Fruit fly (Drosophila melanogaster) whole organism, embryonic: ENCODE measurements around the gene CG17154.

ENCODE experiments used
- ATbp ChIP-seq: fragments of 200-800 bp; sonication (Bioruptor generic); optimal IDR thresholded peaks from 2 replicates; lab custom pipeline; 2017; ENCODE audit warnings: missing biosample characterization, mild to moderate bottlenecking, missing genetic modification characterization, missing genetic modification reagents
- Asciz ChIP-seq: fragments of 200-800 bp; sonication (Bioruptor generic); optimal IDR thresholded peaks from 2 replicates; lab custom pipeline; 2017; ENCODE audit warnings: missing biosample characterization, mild to moderate bottlenecking, missing genetic modification characterization, missing genetic modification reagents
- Bdp1 ChIP-seq: fragments of 200-800 bp; sonication (Bioruptor generic); optimal IDR thresholded peaks from 3 replicates; lab custom pipeline; 2016; ENCODE audit warnings: missing biosample characterization, missing genetic modification characterization
- CG11398 ChIP-seq: fragments of 200-800 bp; sonication (Bioruptor generic); optimal IDR thresholded peaks from 2 replicates; lab custom pipeline; 2016; ENCODE audit warnings: missing biosample characterization, missing genetic modification characterization
- CG12391 ChIP-seq: fragments of 200-800 bp; sonication (Bioruptor generic); optimal IDR thresholded peaks from 3 replicates; lab custom pipeline; 2018; ENCODE audit warnings: missing biosample characterization, mild to moderate bottlenecking, missing genetic modification characterization, moderate library complexity
- CG12942 ChIP-seq: fragments of 200-800 bp; sonication (Bioruptor generic); optimal IDR thresholded peaks from 3 replicates; lab custom pipeline; 2016; ENCODE audit warnings: missing biosample characterization, missing genetic modification characterization
- CG14441 ChIP-seq: fragments of 200-800 bp; sonication (Bioruptor generic); IDR thresholded peaks from 2 replicates; pipeline ENCODE4 v1.3.6; 2022; ENCODE audit warnings: missing biosample characterization, missing genetic modification characterization
- CG1603 ChIP-seq: fragments of 200-800 bp; sonication (Bioruptor generic); optimal IDR thresholded peaks from 2 replicates; lab custom pipeline; 2019; ENCODE audit warnings: missing biosample characterization, mild to moderate bottlenecking, missing genetic modification characterization, moderate library complexity
- CG1647 ChIP-seq: fragments of 200-800 bp; sonication (Bioruptor generic); optimal IDR thresholded peaks from 3 replicates; lab custom pipeline; 2016; ENCODE audit warnings: missing biosample characterization, missing genetic modification characterization
- CG17612 ChIP-seq: fragments of 200-800 bp; sonication (Bioruptor generic); IDR thresholded peaks from 2 replicates; pipeline ENCODE4 v1.3.6; 2022; ENCODE audit warnings: missing biosample characterization, missing genetic modification characterization
- CG3163 ChIP-seq: fragments of 200-800 bp; sonication (Bioruptor generic); optimal IDR thresholded peaks from 3 replicates; lab custom pipeline; 2016; ENCODE audit warnings: missing biosample characterization, missing genetic modification characterization
- CG4328 ChIP-seq: fragments of 200-800 bp; sonication (Bioruptor generic); optimal IDR thresholded peaks from 3 replicates; lab custom pipeline; 2017; ENCODE audit warnings: missing biosample characterization, missing genetic modification reagents, missing genetic modification characterization
- CG4707 ChIP-seq: fragments of 200-800 bp; sonication (Bioruptor generic); optimal IDR thresholded peaks from 2 replicates; lab custom pipeline; 2018; ENCODE audit warnings: missing biosample characterization, mild to moderate bottlenecking, missing genetic modification characterization, moderate library complexity
- CG5180 ChIP-seq: fragments of 200-800 bp; sonication (Bioruptor generic); optimal IDR thresholded peaks from 3 replicates; lab custom pipeline; 2017; ENCODE audit warnings: missing biosample characterization, missing genetic modification characterization, mild to moderate bottlenecking, moderate library complexity, missing genetic modification reagents
- CG5953 ChIP-seq: fragments of 200-800 bp; sonication (Bioruptor generic); IDR thresholded peaks from 2 replicates; pipeline ENCODE4 v1.3.6; 2022; ENCODE audit warnings: missing biosample characterization, missing genetic modification characterization
- CG6689 ChIP-seq: fragments of 200-800 bp; sonication (Bioruptor generic); IDR thresholded peaks from 2 replicates; pipeline ENCODE4 v1.3.6; 2022; ENCODE audit warnings: missing biosample characterization, missing genetic modification characterization
- CG6854 ChIP-seq: fragments of 200-800 bp; sonication (Bioruptor generic); optimal IDR thresholded peaks from 3 replicates; lab custom pipeline; 2017; ENCODE audit warnings: missing biosample characterization, mild to moderate bottlenecking, missing genetic modification characterization
- CG7271 ChIP-seq: fragments of 200-800 bp; sonication (Bioruptor generic); optimal IDR thresholded peaks from 2 replicates; lab custom pipeline; 2018; ENCODE audit warnings: missing biosample characterization, mild to moderate bottlenecking, missing genetic modification characterization, moderate library complexity
- CG7987 ChIP-seq: fragments of 200-800 bp; sonication (Bioruptor generic); optimal IDR thresholded peaks from 2 replicates; lab custom pipeline; 2018; ENCODE audit warnings: missing biosample characterization, mild to moderate bottlenecking, missing genetic modification characterization, moderate library complexity
- CG9609 ChIP-seq: fragments of 200-800 bp; sonication (Bioruptor generic); optimal IDR thresholded peaks from 3 replicates; lab custom pipeline; 2016; ENCODE audit warnings: missing biosample characterization, missing genetic modification characterization
- CrebB ChIP-seq: fragments of 200-800 bp; sonication (Bioruptor generic); optimal IDR thresholded peaks from 3 replicates; lab custom pipeline; 2018; ENCODE audit warnings: missing biosample characterization, mild to moderate bottlenecking, missing genetic modification characterization
- GATAe ChIP-seq: fragments of 200-800 bp; sonication (Bioruptor generic); conservative IDR thresholded peaks from 2 replicates; pipeline ENCODE4 v1.3.6; 2022; ENCODE audit warnings: missing biosample characterization, missing genetic modification characterization
- HLH4C ChIP-seq: fragments of 200-800 bp; sonication (Bioruptor generic); IDR thresholded peaks from 3 replicates; pipeline ENCODE4 v1.3.6; 2022; ENCODE audit warnings: missing biosample characterization, missing genetic modification characterization; ENCODE audit not compliant: partially characterized antibody
- Hr78 ChIP-seq, 2 experiments: fragments of 200-800 bp in 1 of 2; fragments of >200 bp in 1 of 2; sonication (Bioruptor generic) in 1 of 2; optimal IDR thresholded peaks; 2 replicates each; lab custom pipeline; 2017 to 2019; ENCODE audit warnings: missing biosample characterization in 2 of 2, missing genetic modification characterization in 2 of 2, mild to moderate bottlenecking in 1 of 2, moderate library complexity in 1 of 2
- Med ChIP-seq: fragments of 200-800 bp; sonication (Bioruptor generic); peaks from one replicate; lab custom pipeline; 2016; ENCODE audit warnings: missing biosample characterization, missing genetic modification characterization, mild to moderate bottlenecking, inconsistent platforms, moderate library complexity
- NC2β ChIP-seq: fragments of 200-800 bp; sonication (Bioruptor generic); optimal IDR thresholded peaks from 2 replicates; lab custom pipeline; 2016; ENCODE audit warnings: missing biosample characterization, missing genetic modification characterization
- NK7.1 ChIP-seq: fragments of 200-800 bp; sonication (Bioruptor generic); optimal IDR thresholded peaks from 3 replicates; lab custom pipeline; 2016; ENCODE audit warnings: missing biosample characterization, missing genetic modification characterization
- Nf-YB ChIP-seq: fragments of 200-800 bp; sonication (Bioruptor generic); optimal IDR thresholded peaks from 3 replicates; lab custom pipeline; 2019; ENCODE audit warnings: missing biosample characterization, mild to moderate bottlenecking, missing genetic modification characterization, moderate library complexity
- Nf-YC ChIP-seq: fragments of 200-800 bp; optimal IDR thresholded peaks from 3 replicates; lab custom pipeline; 2019; ENCODE audit warnings: missing biosample characterization, mild to moderate bottlenecking, missing genetic modification characterization, moderate library complexity
- Poxn ChIP-seq: fragments of 200-800 bp; sonication (Bioruptor generic); IDR thresholded peaks from 2 replicates; pipeline ENCODE4 v1.3.6; 2022; ENCODE audit warnings: missing biosample characterization, missing genetic modification characterization
- Ssrp ChIP-seq: fragments of 200-800 bp; sonication (Bioruptor generic); optimal IDR thresholded peaks from 2 replicates; lab custom pipeline; 2018; ENCODE audit warnings: missing biosample characterization, mild to moderate bottlenecking, missing genetic modification characterization, moderate library complexity
- Stat92E ChIP-seq, 3 experiments: fragments of >200 bp in 2 of 3; fragments of 200-800 bp in 1 of 3; sonication (Bioruptor generic) in 1 of 3; optimal IDR thresholded peaks; 2 replicates each; lab custom pipeline; 2017 to 2019; ENCODE audit warnings: missing biosample characterization in 3 of 3, missing genetic modification characterization in 3 of 3, mild to moderate bottlenecking in 1 of 3, moderate library complexity in 1 of 3
- ab ChIP-seq: fragments of 200-800 bp; sonication (Bioruptor generic); optimal IDR thresholded peaks from 2 replicates; lab custom pipeline; 2016; ENCODE audit warnings: missing biosample characterization, missing genetic modification characterization
- dimm ChIP-seq: fragments of 200-800 bp; sonication (Bioruptor generic); IDR thresholded peaks from 2 replicates; pipeline ENCODE4 v1.3.6; 2022; ENCODE audit warnings: missing biosample characterization, missing genetic modification characterization
- en ChIP-seq: fragments of 200-800 bp; sonication (Bioruptor generic); optimal IDR thresholded peaks from 2 replicates; lab custom pipeline; 2016; ENCODE audit warnings: missing biosample characterization, missing genetic modification characterization
- exex ChIP-seq: fragments of 200-800 bp; sonication (Bioruptor generic); optimal IDR thresholded peaks from 4 replicates; lab custom pipeline; 2018; ENCODE audit warnings: missing biosample characterization, mild to moderate bottlenecking, missing genetic modification characterization, moderate library complexity
- fd64A ChIP-seq: fragments of 200-800 bp; sonication (Bioruptor generic); optimal IDR thresholded peaks from 3 replicates; lab custom pipeline; 2018; ENCODE audit warnings: missing biosample characterization, mild to moderate bottlenecking, missing genetic modification characterization
- fu2 ChIP-seq: fragments of 200-800 bp; sonication (Bioruptor generic); optimal IDR thresholded peaks from 2 replicates; lab custom pipeline; 2016; ENCODE audit warnings: missing biosample characterization, missing genetic modification characterization
- gfzf ChIP-seq: fragments of 200-800 bp; sonication (Bioruptor generic); optimal IDR thresholded peaks from 2 replicates; lab custom pipeline; 2016; ENCODE audit warnings: missing biosample characterization, mild to moderate bottlenecking, missing genetic modification characterization, moderate library complexity
- hth ChIP-seq: fragments of >200 bp; optimal IDR thresholded peaks from 2 replicates; lab custom pipeline; 2017; ENCODE audit warnings: inconsistent platforms
- lab ChIP-seq: fragments of 200-800 bp; sonication (Bioruptor generic); optimal IDR thresholded peaks from 3 replicates; lab custom pipeline; 2017; ENCODE audit warnings: missing biosample characterization, missing genetic modification characterization, mild to moderate bottlenecking, moderate library complexity, missing genetic modification reagents
- lbe ChIP-seq: fragments of 200-800 bp; sonication (Bioruptor generic); optimal IDR thresholded peaks from 2 replicates; lab custom pipeline; 2016; ENCODE audit warnings: missing biosample characterization, mild to moderate bottlenecking, missing genetic modification characterization
- nau ChIP-seq: fragments of 200-800 bp; sonication (Bioruptor generic); optimal IDR thresholded peaks from 3 replicates; lab custom pipeline; 2017; ENCODE audit warnings: missing biosample characterization, mild to moderate bottlenecking, missing genetic modification characterization, missing genetic modification reagents
- peb ChIP-seq: fragments of 200-800 bp; sonication (Bioruptor generic); IDR thresholded peaks from 2 replicates; pipeline ENCODE4 v1.3.6; 2022; ENCODE audit warnings: missing biosample characterization, missing genetic modification characterization
- pita ChIP-seq: fragments of 200-800 bp; sonication (Bioruptor generic); optimal IDR thresholded peaks from 2 replicates; lab custom pipeline; 2017; ENCODE audit warnings: missing biosample characterization, mild to moderate bottlenecking, missing genetic modification characterization
- pros ChIP-seq: fragments of 200-800 bp; sonication (Bioruptor generic); optimal IDR thresholded peaks from 3 replicates; lab custom pipeline; 2019; ENCODE audit warnings: missing biosample characterization, mild to moderate bottlenecking, missing genetic modification characterization, moderate library complexity
- sima ChIP-seq: fragments of 200-800 bp; sonication (Bioruptor generic); optimal IDR thresholded peaks from 2 replicates; lab custom pipeline; 2016; ENCODE audit warnings: missing biosample characterization, missing genetic modification characterization
- slou ChIP-seq: fragments of 200-800 bp; sonication (Bioruptor generic); optimal IDR thresholded peaks from 3 replicates; lab custom pipeline; 2016; ENCODE audit warnings: missing biosample characterization, missing genetic modification characterization
- slp2 ChIP-seq: fragments of 200-800 bp; sonication (Bioruptor generic); optimal IDR thresholded peaks from 2 replicates; lab custom pipeline; 2016; ENCODE audit warnings: missing biosample characterization, missing genetic modification characterization
- trem ChIP-seq: fragments of 200-800 bp; optimal IDR thresholded peaks from 3 replicates; lab custom pipeline; 2019; ENCODE audit warnings: missing biosample characterization, mild to moderate bottlenecking, missing genetic modification characterization, moderate library complexity
- unc-4 ChIP-seq: fragments of 200-800 bp; sonication (Bioruptor generic); IDR thresholded peaks from 2 replicates; pipeline ENCODE4 v1.3.6; 2022; ENCODE audit warnings: missing biosample characterization, missing genetic modification characterization; ENCODE audit not compliant: partially characterized antibody

Gene CG17154

DNA sequence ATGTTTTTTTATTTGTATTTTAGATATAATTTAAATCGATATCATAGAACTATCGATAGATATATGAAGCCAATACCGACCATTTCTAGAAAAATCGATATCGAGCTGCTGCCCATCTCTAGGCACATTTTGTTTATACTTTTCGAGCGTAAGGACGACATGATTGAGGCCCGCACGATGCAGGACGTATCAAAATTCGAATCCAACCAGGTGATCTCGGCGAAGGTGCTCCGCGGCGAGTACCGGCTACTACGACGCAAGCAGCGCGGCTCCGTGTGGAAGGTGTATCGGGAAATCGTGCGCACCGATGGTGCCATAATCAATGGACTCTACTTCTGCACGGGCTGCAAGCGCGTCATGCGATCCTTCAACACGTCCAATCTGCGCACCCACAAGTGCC lies 29.7 kb downstream of the CG17154 start, which contains the start of gene ssp (continued):
- TF ChIP-seq slp2 (GFP tag; lab: Kevin White, UChicago) (no peak), Poxn (no peak), CrebB (tag; lab: Kevin White, UChicago) (no peak), CG5180 (GFP tag; lab: Kevin White, UChicago) (no peak), CG17612 (GFP tag; lab: Robert Waterston, UW) (no peak), CG5953 (no peak), gfzf (no peak), NC2β (GFP tag; lab: Kevin White, UChicago) (no peak), peb (GFP tag; lab: Robert Waterston, UW) (no peak), Stat92E (GFP tag; optimal IDR thresholded peaks at IDR 0.05; lab: Kevin White, UChicago) (no peak), en (GFP tag; lab: Kevin White, UChicago) (no peak), CG6689 (GFP tag; lab: Robert Waterston, UW) (no peak), Nf-YC (tag; lab: Kevin White, UChicago) (no peak), Bdp1 (GFP tag; lab: Kevin White, UChicago) (no peak), CG12942 (GFP tag; lab: Kevin White, UChicago) (no peak), lbe (GFP tag; lab: Kevin White, UChicago) (no peak), dimm (GFP tag; lab: Robert Waterston, UW) (no peak), fd64A (GFP tag; lab: Kevin White, UChicago) (no peak), CG3163 (no peak), CG4328 (GFP tag; lab: Kevin White, UChicago) (no peak), CG12391 (tag; lab: Kevin White, UChicago) (peak; percentile 21), Asciz (no peak), CG7987 (GFP tag; lab: Kevin White, UChicago) (no peak), trem (tag; lab: Kevin White, UChicago) (peak; percentile 41), GATAe (GFP tag; lab: Robert Waterston, UW) (no peak), exex (tag; lab: Kevin White, UChicago) (no peak), CG1647 (GFP tag; lab: Kevin White, UChicago) (no peak), fu2 (GFP tag; lab: Kevin White, UChicago) (no peak), CG9609 (no peak), CG11398 (GFP tag; lab: Kevin White, UChicago) (no peak), slou (no peak), ab (GFP tag; lab: Kevin White, UChicago) (no peak), Med (peak; percentile 47), CG7271 (tag; lab: Kevin White, UChicago) (peak; percentile 36), Nf-YB (GFP tag; lab: Kevin White, UChicago) (no peak), HLH4C (GFP tag; lab: Robert Waterston, UW) (peak; percentile 78), ATbp (GFP tag; lab: Kevin White, UChicago) (no peak), CG6854 (GFP tag; lab: Kevin White, UChicago) (no peak), CG1603 (tag; lab: Kevin White, UChicago) (no peak), unc-4 (peak; percentile 89), pita (GFP tag; lab: Kevin White, UChicago) (no peak), sima (GFP tag; lab: Kevin White, UChicago) (no peak), Ssrp (no peak), nau (GFP tag; lab: Kevin White, UChicago) (no peak), CG14441 (GFP tag; lab: Robert Waterston, UW) (no peak), NK7.1 (GFP tag; lab: Kevin White, UChicago) (no peak), lab (GFP tag; lab: Kevin White, UChicago) (no peak), CG4707 (GFP tag; lab: Kevin White, UChicago) (no peak), Hr78 (GFP tag; optimal IDR thresholded peaks at IDR 0.05; lab: Kevin White, UChicago) (no peak), hth (lab: Kevin White, UChicago) (no peak), pros (GFP tag; lab: Kevin White, UChicago) (no peak)
